Worm (Caenorhabditis elegans) whole organism, late embryonic: Measurements from ENCODE around the gene C31H2.4.

ENCODE experiments used
- ceh-9 ChIP-seq: sonication (generic microtip); optimal IDR thresholded peaks from 2 replicates; lab custom pipeline; 2016; ENCODE audit warnings: mild to moderate bottlenecking, missing genetic modification characterization, inconsistent platforms, missing compliant biosample characterization
- che-1 ChIP-seq: sonication (generic microtip); optimal IDR thresholded peaks from 2 replicates; lab custom pipeline; 2016; ENCODE audit warnings: mild to moderate bottlenecking, missing genetic modification characterization, missing compliant biosample characterization
- dmd-4 ChIP-seq: sonication (generic microtip); optimal IDR thresholded peaks from 2 replicates; lab custom pipeline; 2016; ENCODE audit warnings: borderline replicate concordance, missing genetic modification characterization, missing compliant biosample characterization
- dve-1 ChIP-seq: sonication (generic microtip); optimal IDR thresholded peaks from 2 replicates; lab custom pipeline; 2017; ENCODE audit warnings: antibody characterized with exemption, mild to moderate bottlenecking, missing genetic modification characterization, missing compliant biosample characterization
- ets-4 ChIP-seq: sonication (generic microtip); optimal IDR thresholded peaks from 2 replicates; lab custom pipeline; 2016; ENCODE audit warnings: missing genetic modification characterization, missing compliant biosample characterization
- nhr-11 ChIP-seq: fragments of 150-350 bp; optimal IDR thresholded peaks from 2 replicates; lab custom pipeline; 2014; ENCODE audit warnings: missing biosample characterization, missing genetic modification characterization
- nhr-232 ChIP-seq: sonication (generic microtip); optimal IDR thresholded peaks from 2 replicates; lab custom pipeline; 2016; ENCODE audit warnings: missing genetic modification characterization, missing compliant biosample characterization
- pag-3 ChIP-seq: sonication (generic microtip); optimal IDR thresholded peaks from 2 replicates; lab custom pipeline; 2016; ENCODE audit warnings: missing compliant biosample characterization, missing genetic modification characterization, borderline replicate concordance
- pha-4 ChIP-seq: fragments of 150-350 bp; optimal IDR thresholded peaks from 2 replicates; lab custom pipeline; 2018; ENCODE audit warnings: missing biosample characterization, missing genetic modification reagents, missing genetic modification characterization

DNA sequence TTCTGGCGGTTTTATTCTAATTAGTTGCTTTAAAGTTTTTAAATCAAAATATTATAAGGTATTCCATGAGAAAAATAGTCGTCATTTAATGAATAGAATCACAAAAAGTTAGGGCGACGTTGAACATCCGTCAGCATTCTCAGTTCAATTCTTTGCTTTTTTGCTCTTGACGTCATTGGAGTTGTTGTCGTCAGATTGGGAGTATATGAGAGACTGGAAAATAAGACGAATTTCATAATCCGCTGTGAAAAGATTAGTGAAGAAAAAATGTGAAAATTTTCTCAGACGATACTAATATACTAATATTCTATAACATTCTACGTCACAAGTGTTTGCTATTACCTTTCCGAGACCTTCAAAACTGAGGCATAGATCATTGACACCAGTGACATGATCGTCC is 8.1 kb downstream of the C31H2.4 start:
- no peak for TF ChIP-seq ets-4 (tag; lab: Kevin White, UChicago)
- no peak for TF ChIP-seq che-1
- no peak for TF ChIP-seq ceh-9 (tag; lab: Kevin White, UChicago)
- TF ChIP-seq pha-4 (tag; lab: Kevin White, UChicago) = no peak
- TF ChIP-seq nhr-11 (tag; lab: Kevin White, UChicago) = no peak
- no peak for TF ChIP-seq pag-3 (tag; lab: Kevin White, UChicago)
- TF ChIP-seq nhr-232 = no peak
- no peak for TF ChIP-seq dmd-4
- no peak for TF ChIP-seq dve-1 (tag; lab: Kevin White, UChicago)
